Worm (Caenorhabditis elegans) whole organism, L2 larva: Measurements from ENCODE around the gene F55A11.1.
A peak's percentile ranks its signal among the peaks of the same experiment; 100 is the strongest.

ENCODE experiments used
- C34F6.9 ChIP-seq: fragments of 150-350 bp; optimal IDR thresholded peaks from 2 replicates; lab custom pipeline; 2014; ENCODE audit warnings: missing biosample characterization, missing genetic modification characterization
- F13H6.1 ChIP-seq: sonication (generic microtip); optimal IDR thresholded peaks from 2 replicates; lab custom pipeline; 2016; ENCODE audit warnings: missing genetic modification characterization, missing compliant biosample characterization
- R02D3.7 ChIP-seq: fragments of 150-350 bp; optimal IDR thresholded peaks from 2 replicates; lab custom pipeline; 2014; ENCODE audit warnings: missing biosample characterization, missing genetic modification characterization
- Y55F3AM.14 ChIP-seq: fragments of 200-800 bp; sonication (Bioruptor generic); optimal IDR thresholded peaks from 2 replicates; lab custom pipeline; 2018; ENCODE audit warnings: mild to moderate bottlenecking, missing genetic modification characterization, missing compliant biosample characterization
- ZK546.5 ChIP-seq: sonication (generic microtip); optimal IDR thresholded peaks from 2 replicates; lab custom pipeline; 2017; ENCODE audit warnings: missing biosample characterization, missing genetic modification characterization
- alr-1 ChIP-seq: fragments of 150-350 bp; optimal IDR thresholded peaks from 2 replicates; lab custom pipeline; 2014; ENCODE audit warnings: missing biosample characterization, missing genetic modification characterization
- aly-2 ChIP-seq: fragments of 150-350 bp; optimal IDR thresholded peaks from 2 replicates; lab custom pipeline; 2014; ENCODE audit warnings: missing biosample characterization, missing genetic modification characterization
- ama-1 ChIP-seq: fragments of 150-350 bp; optimal IDR thresholded peaks from 2 replicates; lab custom pipeline; 2018; ENCODE audit warnings: inconsistent platforms
- blmp-1 ChIP-seq: sonication (generic microtip); optimal IDR thresholded peaks from 2 replicates; lab custom pipeline; 2017; ENCODE audit warnings: missing genetic modification characterization, mild to moderate bottlenecking, missing compliant biosample characterization, antibody characterized with exemption, moderate library complexity; ENCODE audit not compliant: insufficient read depth
- ceh-16 ChIP-seq: fragments of 150-350 bp; optimal IDR thresholded peaks from 2 replicates; lab custom pipeline; 2014; ENCODE audit warnings: missing biosample characterization, missing genetic modification characterization
- ceh-82 ChIP-seq: fragments of 150-350 bp; optimal IDR thresholded peaks from 2 replicates; lab custom pipeline; 2014; ENCODE audit warnings: missing biosample characterization, missing genetic modification characterization
- crh-2 ChIP-seq: sonication (generic microtip); optimal IDR thresholded peaks from 2 replicates; lab custom pipeline; 2017; ENCODE audit warnings: missing biosample characterization, missing genetic modification characterization
- dmd-4 ChIP-seq: sonication (generic microtip); optimal IDR thresholded peaks from 2 replicates; lab custom pipeline; 2017; ENCODE audit warnings: missing biosample characterization, missing genetic modification characterization
- egl-27 ChIP-seq: sonication (generic microtip); optimal IDR thresholded peaks from 3 replicates; lab custom pipeline; 2017; ENCODE audit warnings: missing biosample characterization, missing genetic modification reagents, missing genetic modification characterization
- elt-1 ChIP-seq: fragments of 150-350 bp; optimal IDR thresholded peaks from 2 replicates; lab custom pipeline; 2014; ENCODE audit warnings: missing biosample characterization, missing genetic modification characterization
- elt-3 ChIP-seq: sonication (generic microtip); optimal IDR thresholded peaks from 2 replicates; lab custom pipeline; 2017; ENCODE audit warnings: missing biosample characterization, missing genetic modification characterization
- fos-1 ChIP-seq: fragments of 150-350 bp; optimal IDR thresholded peaks from 2 replicates; lab custom pipeline; 2014; ENCODE audit warnings: missing biosample characterization, missing genetic modification characterization
- gmeb-1 ChIP-seq: fragments of 150-350 bp; optimal IDR thresholded peaks from 2 replicates; lab custom pipeline; 2014; ENCODE audit warnings: missing biosample characterization, missing genetic modification characterization
- lin-11 ChIP-seq: fragments of 150-350 bp; sonication (generic microtip); optimal IDR thresholded peaks from 2 replicates; lab custom pipeline; 2014; ENCODE audit warnings: missing biosample characterization, missing genetic modification characterization, inconsistent platforms, mixed read lengths
- lin-13 ChIP-seq: fragments of 150-350 bp; optimal IDR thresholded peaks from 2 replicates; lab custom pipeline; 2014; ENCODE audit warnings: missing biosample characterization, missing genetic modification reagents, missing genetic modification characterization
- lin-39 ChIP-seq: fragments of 150-350 bp; optimal IDR thresholded peaks from 2 replicates; lab custom pipeline; 2014; ENCODE audit warnings: missing biosample characterization, missing genetic modification reagents, missing genetic modification characterization
- lsy-2 ChIP-seq, 2 experiments: fragments of 150-350 bp in 1 of 2; sonication (generic microtip) in 1 of 2; optimal IDR thresholded peaks; 2 replicates each; lab custom pipeline; 2014 to 2017; ENCODE audit warnings: missing biosample characterization in 2 of 2, missing genetic modification characterization in 2 of 2
- mab-5 ChIP-seq: fragments of 150-350 bp; optimal IDR thresholded peaks from 2 replicates; lab custom pipeline; 2014; ENCODE audit warnings: missing biosample characterization, missing genetic modification characterization
- mbf-1 ChIP-seq: sonication (generic microtip); optimal IDR thresholded peaks from 2 replicates; lab custom pipeline; 2017; ENCODE audit warnings: missing biosample characterization, missing genetic modification characterization
- mdl-1 ChIP-seq, 2 experiments: fragments of 150-350 bp in 1 of 2; sonication (generic microtip) in 1 of 2; optimal IDR thresholded peaks; 2 replicates each; lab custom pipeline; 2017; ENCODE audit warnings: missing biosample characterization in 2 of 2, missing genetic modification characterization in 2 of 2
- nhr-10 ChIP-seq: sonication (generic microtip); optimal IDR thresholded peaks from 2 replicates; lab custom pipeline; 2017; ENCODE audit warnings: missing biosample characterization, missing genetic modification characterization
- nhr-11 ChIP-seq: fragments of 150-350 bp; optimal IDR thresholded peaks from 2 replicates; lab custom pipeline; 2014; ENCODE audit warnings: missing biosample characterization, missing genetic modification characterization
- nhr-12 ChIP-seq: fragments of 150-350 bp; optimal IDR thresholded peaks from 2 replicates; lab custom pipeline; 2014; ENCODE audit warnings: missing biosample characterization, missing genetic modification characterization
- nhr-129 ChIP-seq: fragments of 150-350 bp; optimal IDR thresholded peaks from 2 replicates; lab custom pipeline; 2014; ENCODE audit warnings: missing biosample characterization, missing genetic modification characterization
- nhr-21 ChIP-seq: fragments of 150-350 bp; optimal IDR thresholded peaks from 2 replicates; lab custom pipeline; 2014; ENCODE audit warnings: missing biosample characterization, missing genetic modification characterization
- nhr-23 ChIP-seq: fragments of 150-350 bp; optimal IDR thresholded peaks from 2 replicates; lab custom pipeline; 2014; ENCODE audit warnings: missing biosample characterization, missing genetic modification reagents, missing genetic modification characterization
- nhr-237 ChIP-seq: fragments of 150-350 bp; optimal IDR thresholded peaks from 2 replicates; lab custom pipeline; 2014; ENCODE audit warnings: missing biosample characterization, missing genetic modification characterization
- nhr-25 ChIP-seq: fragments of 150-350 bp; sonication (generic microtip); optimal IDR thresholded peaks from 3 replicates; lab custom pipeline; 2014; ENCODE audit warnings: missing biosample characterization, missing genetic modification characterization
- nhr-6 ChIP-seq: fragments of 150-350 bp; optimal IDR thresholded peaks from 2 replicates; lab custom pipeline; 2014; ENCODE audit warnings: missing biosample characterization, missing genetic modification characterization
- nhr-77 ChIP-seq: fragments of 150-350 bp; optimal IDR thresholded peaks from 2 replicates; lab custom pipeline; 2014; ENCODE audit warnings: missing biosample characterization, missing genetic modification characterization
- peb-1 ChIP-seq: fragments of 150-350 bp; optimal IDR thresholded peaks from 2 replicates; lab custom pipeline; 2014; ENCODE audit warnings: missing biosample characterization, missing genetic modification characterization
- sem-4 ChIP-seq: fragments of 150-350 bp; optimal IDR thresholded peaks from 2 replicates; lab custom pipeline; 2014; ENCODE audit warnings: missing biosample characterization, missing genetic modification reagents, missing genetic modification characterization
- skn-1 ChIP-seq: sonication (generic microtip); optimal IDR thresholded peaks from 2 replicates; lab custom pipeline; 2017; ENCODE audit warnings: missing biosample characterization, missing genetic modification characterization
- sma-3 ChIP-seq: sonication (generic microtip); optimal IDR thresholded peaks from 2 replicates; lab custom pipeline; 2016; ENCODE audit warnings: missing genetic modification reagents, missing genetic modification characterization, missing compliant biosample characterization
- sma-9 ChIP-seq, 2 experiments: fragments of 150-350 bp in 1 of 2; sonication (generic microtip) in 1 of 2; optimal IDR thresholded peaks; 2 replicates each; lab custom pipeline; 2014 to 2016; ENCODE audit warnings: missing genetic modification characterization in 2 of 2, mild to moderate bottlenecking in 1 of 2, missing biosample characterization in 1 of 2, missing compliant biosample characterization in 1 of 2, missing genetic modification reagents in 1 of 2, moderate library complexity in 1 of 2
- snpc-4 ChIP-seq: fragments of 150-350 bp; optimal IDR thresholded peaks from 2 replicates; lab custom pipeline; 2014; ENCODE audit warnings: missing biosample characterization, missing genetic modification characterization
- unc-39 ChIP-seq: fragments of 150-350 bp; optimal IDR thresholded peaks from 2 replicates; lab custom pipeline; 2014; ENCODE audit warnings: missing biosample characterization, missing genetic modification characterization
- unc-55 ChIP-seq: fragments of 150-350 bp; sonication (generic microtip); optimal IDR thresholded peaks from 3 replicates; lab custom pipeline; 2014; ENCODE audit warnings: missing biosample characterization, missing genetic modification reagents, missing genetic modification characterization
- unc-62 ChIP-seq: fragments of 150-350 bp; optimal IDR thresholded peaks from 2 replicates; lab custom pipeline; 2014; ENCODE audit warnings: missing biosample characterization, missing genetic modification reagents, missing genetic modification characterization
- zag-1 ChIP-seq: fragments of 150-350 bp; optimal IDR thresholded peaks from 2 replicates; lab custom pipeline; 2014; ENCODE audit warnings: missing biosample characterization, missing genetic modification characterization
- ztf-1 ChIP-seq: fragments of 200-800 bp; sonication (Bioruptor generic); conservative IDR thresholded peaks from 2 replicates; pipeline ENCODE4 v1.3.6; 2022; ENCODE audit warnings: missing genetic modification characterization, missing compliant biosample characterization
- ztf-11 ChIP-seq: sonication (generic microtip); optimal IDR thresholded peaks from 2 replicates; lab custom pipeline; 2017; ENCODE audit warnings: missing biosample characterization, missing genetic modification characterization
- ztf-4 ChIP-seq: fragments of 150-350 bp; optimal IDR thresholded peaks from 2 replicates; lab custom pipeline; 2014; ENCODE audit warnings: missing biosample characterization, missing genetic modification characterization

F55A11.1 gene

ce11 chrV:11782809-11783440, 18.7 kb upstream of the F55A11.1 start, which contains the start of gene F55A11.11:
TSS of gene F55A11.11 (plus strand) at chrV:11783149.
- peak; percentile 20 for TF ChIP-seq egl-27 (tag; lab: Kevin White, UChicago)
- TF ChIP-seq ztf-1 (GFP tag; lab: Robert Waterston, UW) = no peak
- TF ChIP-seq ztf-4 = no peak
- TF ChIP-seq F13H6.1 (tag; lab: Kevin White, UChicago) = peak; percentile 80
- no peak for TF ChIP-seq alr-1 (tag; lab: Kevin White, UChicago)
- peak; percentile 74 for TF ChIP-seq fos-1 (tag; lab: Kevin White, UChicago)
- no peak for TF ChIP-seq aly-2
- TF ChIP-seq ceh-16 (tag; lab: Kevin White, UChicago) = peak; percentile 33
- peak; percentile 16 for TF ChIP-seq snpc-4
- TF ChIP-seq gmeb-1 (tag; lab: Kevin White, UChicago) = peak; percentile 74
- no peak for TF ChIP-seq nhr-237 (tag; lab: Kevin White, UChicago)
- TF ChIP-seq zag-1 (tag; lab: Kevin White, UChicago) = no peak
- peak; percentile 45 for TF ChIP-seq lin-13 (GFP tag; lab: Kevin White, UChicago)
- peak; percentile 48 for TF ChIP-seq nhr-25
- TF ChIP-seq elt-1 (tag; lab: Kevin White, UChicago) = no peak
- no peak for TF ChIP-seq unc-62
- no peak for TF ChIP-seq mbf-1 (tag; lab: Kevin White, UChicago)
- peak; percentile 69 to 72 for TF ChIP-seq lsy-2 (tag; optimal IDR thresholded peaks at IDR 0.05; lab: Kevin White, UChicago)
- TF ChIP-seq lin-39 = no peak
- TF ChIP-seq ama-1 (lab: Kevin White, UChicago) = no peak
- TF ChIP-seq mab-5 = no peak
- TF ChIP-seq unc-55 (GFP tag; lab: Kevin White, UChicago) = no peak
- peak; percentile 94 for TF ChIP-seq nhr-129 (tag; lab: Kevin White, UChicago)
- peak; percentile 90 for TF ChIP-seq sma-9 (GFP tag; optimal IDR thresholded peaks at IDR 0.05; lab: Kevin White, UChicago)
- TF ChIP-seq sma-9 (tag; optimal IDR thresholded peaks at IDR 0.05; lab: Kevin White, UChicago) = no peak
- TF ChIP-seq nhr-6 (tag; lab: Kevin White, UChicago) = no peak
- TF ChIP-seq Y55F3AM.14 (GFP tag; lab: Kevin White, UChicago) = peak; percentile 70
- TF ChIP-seq nhr-23 (tag; lab: Kevin White, UChicago) = no peak
- peak; percentile 48 for TF ChIP-seq nhr-21 (tag; lab: Kevin White, UChicago)
- no peak for TF ChIP-seq ZK546.5 (tag; lab: Kevin White, UChicago)
- peak; percentile 3 to 12 for TF ChIP-seq mdl-1 (tag; optimal IDR thresholded peaks at IDR 0.05; lab: Kevin White, UChicago)
- TF ChIP-seq ceh-82 (tag; lab: Kevin White, UChicago) = peak; percentile 2
- TF ChIP-seq ztf-11 (tag; lab: Kevin White, UChicago) = no peak
- no peak for TF ChIP-seq skn-1
- peak; percentile 40 for TF ChIP-seq sem-4
- TF ChIP-seq nhr-10 = no peak
- no peak for TF ChIP-seq R02D3.7 (tag; lab: Kevin White, UChicago)
- TF ChIP-seq C34F6.9 (tag; lab: Kevin White, UChicago) = peak; percentile 59
- TF ChIP-seq lin-11 (tag; lab: Kevin White, UChicago) = peak; percentile 88
- no peak for TF ChIP-seq nhr-77 (tag; lab: Kevin White, UChicago)
- no peak for TF ChIP-seq dmd-4
- no peak for TF ChIP-seq elt-3 (tag; lab: Kevin White, UChicago)
- TF ChIP-seq nhr-11 = no peak
- TF ChIP-seq crh-2 (tag; lab: Kevin White, UChicago) = peak; percentile 63
- no peak for TF ChIP-seq unc-39 (tag; lab: Kevin White, UChicago)
- TF ChIP-seq nhr-12 = no peak
- TF ChIP-seq blmp-1 (tag; lab: Kevin White, UChicago) = peak; percentile 67
- TF ChIP-seq peb-1 (tag; lab: Kevin White, UChicago) = no peak
- TF ChIP-seq sma-3 (GFP tag; lab: Kevin White, UChicago) = peak; percentile 87
